Worm (Caenorhabditis elegans) whole organism, young adult: ENCODE results near the gene oac-23.

Experiments
- F23B12.7 ChIP-seq: sonication (generic microtip); optimal IDR thresholded peaks from 2 replicates; lab custom pipeline; 2017; ENCODE audit warnings: missing genetic modification characterization, mild to moderate bottlenecking, missing compliant biosample characterization, antibody characterized with exemption, moderate library complexity; ENCODE audit not compliant: insufficient read depth
- egrh-3 ChIP-seq: fragments of 200-800 bp; sonication (Bioruptor generic); IDR thresholded peaks from 2 replicates; pipeline ENCODE4 v1.3.6; 2022; ENCODE audit warnings: missing genetic modification reagents, missing genetic modification characterization, missing compliant biosample characterization
- nhr-179 ChIP-seq: sonication (generic microtip); optimal IDR thresholded peaks from 2 replicates; lab custom pipeline; 2016; ENCODE audit warnings: mild to moderate bottlenecking, missing genetic modification characterization, missing compliant biosample characterization
- ztf-28 ChIP-seq: fragments of 200-800 bp; sonication (Bioruptor generic); IDR thresholded peaks from 2 replicates; pipeline ENCODE4 v1.3.6; 2022; ENCODE audit warnings: missing genetic modification reagents, missing genetic modification characterization, missing compliant biosample characterization

DNA sequence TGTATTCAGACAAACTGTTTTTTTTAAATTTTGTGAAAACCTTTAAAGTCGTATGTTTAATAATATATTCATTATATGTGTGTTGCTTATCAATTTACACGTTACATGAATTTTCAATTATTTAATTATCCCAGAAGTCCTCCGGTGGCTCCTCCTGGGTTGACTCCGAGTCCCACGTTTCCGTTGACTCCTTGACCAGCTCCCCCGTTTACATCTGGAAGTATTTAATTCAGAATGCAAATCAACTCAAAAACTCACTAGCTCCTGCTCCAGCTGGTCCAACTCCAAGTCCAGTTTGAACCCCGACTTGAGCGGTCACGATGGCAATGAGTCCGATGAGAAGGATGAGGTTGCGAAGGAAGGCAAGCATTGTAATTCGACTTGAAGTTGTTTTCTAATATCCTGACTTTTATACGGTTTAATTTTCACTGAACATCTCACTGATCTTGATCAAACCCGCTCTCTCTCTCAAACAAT is 12.8 kb downstream of the oac-23 start, which contains the start of gene F56D6.8:
- no peak for TF ChIP-seq egrh-3
- TF ChIP-seq F23B12.7 (tag; lab: Kevin White, UChicago): no peak
- no peak for TF ChIP-seq ztf-28
- TF ChIP-seq nhr-179: no peak
